Worm (Caenorhabditis elegans) whole organism, early embryonic: ENCODE data around the gene F43C11.11.

ENCODE experiments used
- B0310.2 ChIP-seq: sonication (generic microtip); optimal IDR thresholded peaks from 2 replicates; lab custom pipeline; 2016; ENCODE audit warnings: mild to moderate bottlenecking, missing genetic modification characterization, missing compliant biosample characterization
- F13C5.2 ChIP-seq: sonication (generic microtip); optimal IDR thresholded peaks from 2 replicates; lab custom pipeline; 2017; ENCODE audit warnings: mild to moderate bottlenecking, missing genetic modification characterization, inconsistent platforms, missing compliant biosample characterization
- aly-1 ChIP-seq: sonication (generic microtip); optimal IDR thresholded peaks from 2 replicates; lab custom pipeline; 2016; ENCODE audit warnings: missing genetic modification characterization, missing compliant biosample characterization
- ama-1 ChIP-seq: fragments of 150-350 bp; optimal IDR thresholded peaks from 2 replicates; lab custom pipeline; 2014
- ceh-13 ChIP-seq: fragments of 200-800 bp; sonication (Bioruptor generic); optimal IDR thresholded peaks from 2 replicates; lab custom pipeline; 2018; ENCODE audit warnings: mild to moderate bottlenecking, missing genetic modification characterization, missing compliant biosample characterization
- ceh-36 ChIP-seq: sonication (generic microtip); optimal IDR thresholded peaks from 2 replicates; lab custom pipeline; 2016; ENCODE audit warnings: missing genetic modification characterization, inconsistent platforms, missing compliant biosample characterization
- ets-7 ChIP-seq: sonication (generic microtip); optimal IDR thresholded peaks from 2 replicates; lab custom pipeline; 2016; ENCODE audit warnings: missing genotype, missing genetic modification characterization, missing compliant biosample characterization
- flt-1 ChIP-seq: fragments of 200-800 bp; sonication (Bioruptor generic); IDR thresholded peaks from 2 replicates; pipeline ENCODE4 v1.3.6; 2022; ENCODE audit warnings: missing genetic modification characterization, missing compliant biosample characterization
- hmbx-1 ChIP-seq: sonication (generic microtip); optimal IDR thresholded peaks from 2 replicates; lab custom pipeline; 2016; ENCODE audit warnings: mild to moderate bottlenecking, missing genetic modification characterization, missing compliant biosample characterization
- hmg-4 ChIP-seq: fragments of 200-800 bp; sonication (Bioruptor generic); optimal IDR thresholded peaks from 2 replicates; lab custom pipeline; 2018; ENCODE audit warnings: mild to moderate bottlenecking, missing genetic modification characterization, missing compliant biosample characterization
- hnd-1 ChIP-seq: sonication (generic microtip); optimal IDR thresholded peaks from 2 replicates; lab custom pipeline; 2016; ENCODE audit warnings: missing genetic modification characterization, missing compliant biosample characterization
- pes-1 ChIP-seq: fragments of 200-800 bp; sonication (Bioruptor generic); IDR thresholded peaks from 2 replicates; pipeline ENCODE4 v1.3.6; 2022; ENCODE audit warnings: missing genetic modification reagents, missing genetic modification characterization, missing compliant biosample characterization
- scrt-1 ChIP-seq: fragments of 200-800 bp; sonication (Bioruptor generic); IDR thresholded peaks from 2 replicates; pipeline ENCODE4 v1.3.6; 2022; ENCODE audit warnings: missing genetic modification characterization, missing compliant biosample characterization
- sea-1 ChIP-seq: fragments of 200-800 bp; sonication (Bioruptor generic); conservative IDR thresholded peaks from 2 replicates; pipeline ENCODE4 v1.3.6; 2022; ENCODE audit warnings: missing genetic modification characterization, missing compliant biosample characterization
- tbx-11 ChIP-seq: fragments of 200-800 bp; sonication (Bioruptor generic); IDR thresholded peaks from 2 replicates; pipeline ENCODE4 v1.3.6; 2022; ENCODE audit warnings: missing genetic modification characterization, missing compliant biosample characterization
- tbx-37 ChIP-seq: fragments of 200-800 bp; sonication (Bioruptor generic); conservative IDR thresholded peaks from 2 replicates; pipeline ENCODE4 v1.3.6; 2022; ENCODE audit warnings: missing genetic modification reagents, missing genetic modification characterization, missing compliant biosample characterization
- tra-4 ChIP-seq: sonication (generic microtip); optimal IDR thresholded peaks from 2 replicates; lab custom pipeline; 2017; ENCODE audit warnings: missing genetic modification characterization, missing compliant biosample characterization

Gene F43C11.11

DNA sequence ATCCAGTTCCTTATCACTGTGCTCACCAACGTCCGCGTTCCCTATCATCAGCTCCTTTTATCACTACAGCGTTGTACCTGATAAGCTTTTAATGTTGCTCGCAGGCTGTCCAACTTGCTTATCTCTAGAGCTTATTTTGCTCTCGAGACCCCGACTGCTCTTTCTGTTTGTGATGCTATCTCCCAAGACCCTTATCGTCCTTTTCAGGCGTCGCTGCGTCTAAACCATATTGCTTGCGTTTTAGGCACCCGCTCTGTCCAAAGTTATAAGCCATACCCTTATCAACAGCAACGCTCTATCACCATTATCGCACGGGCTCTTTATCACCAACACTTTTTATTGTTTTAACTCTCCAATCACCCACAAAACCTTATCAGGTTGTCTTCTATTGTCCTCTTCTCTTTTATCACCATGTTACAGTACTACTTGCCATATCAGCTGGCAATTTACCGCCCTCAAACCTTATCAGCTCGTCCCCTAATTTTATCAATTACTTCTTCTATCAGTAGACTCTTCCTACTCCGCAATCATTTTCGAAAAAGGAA is 15.0 kb upstream of the F43C11.11 start:
- peak; percentile 43 for TF ChIP-seq B0310.2
- TF ChIP-seq sea-1 (GFP tag; lab: Robert Waterston, UW) = no peak

- no peak for TF ChIP-seq tbx-11 (GFP tag; lab: Robert Waterston, UW)
Observed at ce11 chrII:2377751-2378150, 14.2 kb upstream of the F43C11.11 start, which contains the start of gene F16G10.6. F16G10.6 (minus strand) TSS chrII:2377851.

DNA sequence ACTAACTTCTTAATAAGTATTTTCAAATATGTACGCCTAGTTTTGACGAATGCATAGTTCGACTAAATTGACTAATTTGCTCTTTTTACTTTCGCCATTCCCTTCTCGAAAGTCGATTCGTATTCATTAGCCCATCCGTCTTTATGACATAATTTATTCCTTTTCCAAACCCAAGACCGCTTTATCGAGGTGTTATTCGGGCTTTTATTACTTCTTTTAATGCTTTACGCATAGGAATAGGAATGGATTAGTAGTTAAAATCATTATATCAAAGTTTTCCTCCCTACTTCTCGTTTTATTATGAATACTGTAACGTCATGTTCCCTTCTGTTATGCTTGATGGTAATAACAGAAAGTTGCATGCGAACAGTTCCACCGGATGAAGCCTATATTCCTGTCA is 11.4 kb upstream of the F43C11.11 start, which contains the start of gene F16G10.2:
TSS of gene F16G10.2 (plus strand) at position 301 of the 400 bp plus-strand sequence.
- TF ChIP-seq hmg-4 (GFP tag; lab: Kevin White, UChicago) (no peak), sea-1 (GFP tag; lab: Robert Waterston, UW) (no peak), tra-4 (tag; lab: Kevin White, UChicago) (no peak), flt-1 (GFP tag; lab: Robert Waterston, UW) (no peak), pes-1 (no peak), ama-1 (no peak), hnd-1 (tag; lab: Kevin White, UChicago) (no peak), B0310.2 (no peak), hmbx-1 (tag; lab: Kevin White, UChicago) (no peak), ceh-13 (GFP tag; lab: Kevin White, UChicago) (no peak), scrt-1 (GFP tag; lab: Robert Waterston, UW) (no peak), tbx-37 (GFP tag; lab: Robert Waterston, UW) (no peak), ceh-36 (tag; lab: Kevin White, UChicago) (no peak), tbx-11 (GFP tag; lab: Robert Waterston, UW) (no peak), F13C5.2 (tag; lab: Kevin White, UChicago) (no peak)

DNA sequence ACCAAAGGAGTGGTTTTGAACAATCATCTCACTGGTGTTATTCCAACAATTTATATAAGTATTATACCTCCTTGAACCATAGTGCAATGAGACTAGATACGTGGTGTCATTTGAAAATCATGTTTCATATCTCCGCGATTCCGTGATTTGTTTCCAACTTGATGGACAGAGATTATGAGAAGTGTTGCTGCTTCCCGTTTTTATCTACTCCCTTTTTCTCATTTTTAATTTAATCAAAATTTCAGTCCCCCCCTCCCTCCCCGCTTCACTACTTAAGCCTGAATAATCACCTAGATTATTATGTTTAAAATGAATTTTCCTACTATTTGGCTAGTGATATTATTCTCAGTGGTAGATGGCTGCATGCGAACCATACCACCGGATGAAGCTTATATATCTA is 8.5 kb upstream of the F43C11.11 start, which contains the start of gene F16G10.3:
TSS of gene F16G10.3 (plus strand) at position 301 of the 400 bp plus-strand sequence.
- TF ChIP-seq hnd-1 (tag; lab: Kevin White, UChicago) = no peak
- no peak for TF ChIP-seq F13C5.2 (tag; lab: Kevin White, UChicago)
- no peak for TF ChIP-seq sea-1 (GFP tag; lab: Robert Waterston, UW)
- no peak for TF ChIP-seq B0310.2
- TF ChIP-seq hmg-4 (GFP tag; lab: Kevin White, UChicago) = no peak
- no peak for TF ChIP-seq tbx-37 (GFP tag; lab: Robert Waterston, UW)
- TF ChIP-seq ceh-13 (GFP tag; lab: Kevin White, UChicago) = no peak

- TF ChIP-seq sea-1 (GFP tag; lab: Robert Waterston, UW) (no peak), ama-1 (no peak), ets-7 (no peak), ceh-36 (tag; lab: Kevin White, UChicago) (no peak), ceh-13 (GFP tag; lab: Kevin White, UChicago) (no peak), flt-1 (GFP tag; lab: Robert Waterston, UW) (no peak), F13C5.2 (tag; lab: Kevin White, UChicago) (no peak), tbx-11 (GFP tag; lab: Robert Waterston, UW) (no peak), hnd-1 (tag; lab: Kevin White, UChicago) (no peak), tbx-37 (GFP tag; lab: Robert Waterston, UW) (no peak), tra-4 (tag; lab: Kevin White, UChicago) (no peak)
Observed at ce11 chrII:2368956-2369355, 5.4 kb upstream of the F43C11.11 start, which contains the start of gene hpo-25. hpo-25 (plus strand) TSS chrII:2369256.

- no peak for TF ChIP-seq ceh-13 (GFP tag; lab: Kevin White, UChicago)
- TF ChIP-seq tbx-37 (GFP tag; lab: Robert Waterston, UW) = no peak
Observed at ce11 chrII:2366623-2367365, 3.2 kb upstream of the F43C11.11 start, which contains the start of the genes F43C11.12 and F16G10.5. F43C11.12 (minus strand) TSS chrII:2366723. F16G10.5 (plus strand) TSS chrII:2367315.

ce11 chrII:2359965-2360364 is 3.6 kb downstream of the F43C11.11 start, which contains the start of gene F43C11.16:
F43C11.16 (minus strand) TSS chrII:2360065.
- TF ChIP-seq sea-1 (GFP tag; lab: Robert Waterston, UW) = no peak

ce11 chrII:2356795-2357194 is 6.8 kb downstream of the F43C11.11 start, which contains the start of gene F43C11.1:
F43C11.1 (plus strand) TSS chrII:2357095.
- TF ChIP-seq B0310.2 (no peak), ama-1 (no peak), sea-1 (GFP tag; lab: Robert Waterston, UW) (no peak), F13C5.2 (tag; lab: Kevin White, UChicago) (no peak), flt-1 (GFP tag; lab: Robert Waterston, UW) (no peak), tbx-11 (GFP tag; lab: Robert Waterston, UW) (no peak), ceh-36 (tag; lab: Kevin White, UChicago) (no peak), tbx-37 (GFP tag; lab: Robert Waterston, UW) (no peak), aly-1 (tag; lab: Kevin White, UChicago) (no peak), hnd-1 (tag; lab: Kevin White, UChicago) (no peak)
